Worm (Caenorhabditis elegans) whole organism, young adult: ENCODE data around the gene fbxo-11.2.
"Not testable (repeated sequence)": the region's sequence is repeated elsewhere in the genome, so short reads cannot be mapped to it uniquely, and the experiment has no call there.

ENCODE experiments used
- C06A6.2 ChIP-seq: fragments of 200-800 bp; sonication (Bioruptor generic); conservative IDR thresholded peaks from 2 replicates; pipeline ENCODE4 v1.3.6; 2022; ENCODE audit warnings: missing genetic modification characterization, missing compliant biosample characterization
- F39B2.1 ChIP-seq: fragments of 200-800 bp; sonication (Bioruptor generic); IDR thresholded peaks from 2 replicates; pipeline ENCODE4 v1.3.6; 2022; ENCODE audit warnings: missing genetic modification reagents, missing genetic modification characterization, missing compliant biosample characterization
- F52B5.7 ChIP-seq: sonication (generic microtip); optimal IDR thresholded peaks from 2 replicates; lab custom pipeline; 2016; ENCODE audit warnings: mild to moderate bottlenecking, missing genetic modification characterization, missing compliant biosample characterization
- K11D2.4 ChIP-seq: fragments of 200-800 bp; sonication (Bioruptor generic); IDR thresholded peaks from 2 replicates; pipeline ENCODE4 v1.3.6; 2022; ENCODE audit warnings: missing genetic modification reagents, missing genetic modification characterization, missing compliant biosample characterization
- Y53G8AR.9 ChIP-seq: fragments of 200-800 bp; sonication (Bioruptor generic); conservative IDR thresholded peaks from 2 replicates; pipeline ENCODE4 v1.3.6; 2022; ENCODE audit warnings: missing genetic modification reagents, missing genetic modification characterization, missing compliant biosample characterization
- ZK185.1 ChIP-seq: sonication (generic microtip); optimal IDR thresholded peaks from 2 replicates; lab custom pipeline; 2016; ENCODE audit warnings: mild to moderate bottlenecking, missing genetic modification characterization, missing compliant biosample characterization; ENCODE audit not compliant: poor library complexity, severe bottlenecking
- aptf-2 ChIP-seq: fragments of 200-800 bp; sonication (Bioruptor generic); conservative IDR thresholded peaks from 2 replicates; pipeline ENCODE4 v1.3.6; 2022; ENCODE audit warnings: missing genetic modification reagents, missing genetic modification characterization, missing compliant biosample characterization
- attf-6 ChIP-seq: fragments of 200-800 bp; sonication (Bioruptor generic); IDR thresholded peaks from 2 replicates; pipeline ENCODE4 v1.3.6; 2022; ENCODE audit warnings: missing genetic modification reagents, missing genetic modification characterization, missing compliant biosample characterization
- cebp-1 ChIP-seq, 2 experiments: fragments of 200-800 bp in 1 of 2; sonication (Bioruptor generic) in 1 of 2; sonication (generic microtip) in 1 of 2; IDR thresholded peaks in 1 of 2; optimal IDR thresholded peaks in 1 of 2; 2 replicates each; pipeline versions ENCODE4 v1.3.6 to Lab custom; 2017 to 2022; ENCODE audit warnings: missing compliant biosample characterization in 2 of 2, missing genetic modification characterization in 2 of 2, mild to moderate bottlenecking in 1 of 2, missing genetic modification reagents in 1 of 2, moderate library complexity in 1 of 2
- cebp-2 ChIP-seq: fragments of 200-800 bp; sonication (Bioruptor generic); IDR thresholded peaks from 2 replicates; pipeline ENCODE4 v1.3.6; 2022; ENCODE audit warnings: missing genetic modification characterization, missing compliant biosample characterization
- ceh-58 ChIP-seq: fragments of 200-800 bp; sonication (Bioruptor generic); IDR thresholded peaks from 2 replicates; pipeline ENCODE4 v1.3.6; 2022; ENCODE audit warnings: missing genetic modification characterization, missing compliant biosample characterization
- ceh-91 ChIP-seq: fragments of 200-800 bp; sonication (Bioruptor generic); IDR thresholded peaks from 2 replicates; pipeline ENCODE4 v1.3.6; 2022; ENCODE audit warnings: missing genetic modification reagents, missing genetic modification characterization, missing compliant biosample characterization
- dox-1 ChIP-seq: fragments of 200-800 bp; sonication (Bioruptor generic); IDR thresholded peaks from 2 replicates; pipeline ENCODE4 v1.3.6; 2022; ENCODE audit warnings: missing genetic modification reagents, missing genetic modification characterization, missing compliant biosample characterization
- dpff-1 ChIP-seq: sonication (generic microtip); optimal IDR thresholded peaks from 2 replicates; lab custom pipeline; 2017; ENCODE audit warnings: mild to moderate bottlenecking, missing genetic modification characterization, missing compliant biosample characterization
- egrh-3 ChIP-seq: fragments of 200-800 bp; sonication (Bioruptor generic); IDR thresholded peaks from 2 replicates; pipeline ENCODE4 v1.3.6; 2022; ENCODE audit warnings: missing genetic modification reagents, missing genetic modification characterization, missing compliant biosample characterization
- gei-17 ChIP-seq: fragments of 200-800 bp; sonication (Bioruptor generic); optimal IDR thresholded peaks from 2 replicates; lab custom pipeline; 2018; ENCODE audit warnings: mild to moderate bottlenecking, missing genetic modification characterization, missing compliant biosample characterization
- hlh-26 ChIP-seq: fragments of 200-800 bp; sonication (Bioruptor generic); conservative IDR thresholded peaks from 2 replicates; pipeline ENCODE4 v1.3.6; 2022; ENCODE audit warnings: missing genetic modification reagents, missing genetic modification characterization, missing compliant biosample characterization
- hmg-1.2 ChIP-seq: fragments of 200-800 bp; sonication (Bioruptor generic); IDR thresholded peaks from 2 replicates; pipeline ENCODE4 v1.3.6; 2022; ENCODE audit warnings: missing genetic modification reagents, missing genetic modification characterization, missing compliant biosample characterization
- hmg-20 ChIP-seq: fragments of 200-800 bp; sonication (Bioruptor generic); IDR thresholded peaks from 2 replicates; pipeline ENCODE4 v1.3.6; 2022; ENCODE audit warnings: missing genetic modification reagents, missing genetic modification characterization, missing compliant biosample characterization
- hrde-1 ChIP-seq: sonication (generic microtip); optimal IDR thresholded peaks from 2 replicates; lab custom pipeline; 2016; ENCODE audit warnings: missing genetic modification characterization, mild to moderate bottlenecking, missing compliant biosample characterization, moderate library complexity, missing genotype, missing genetic modification reagents, borderline replicate concordance
- lag-1 ChIP-seq: fragments of 200-800 bp; sonication (Bioruptor generic); IDR thresholded peaks from 2 replicates; pipeline ENCODE4 v1.3.6; 2022; ENCODE audit warnings: missing genetic modification reagents, missing genetic modification characterization, missing compliant biosample characterization
- let-526 ChIP-seq: fragments of 200-800 bp; sonication (Bioruptor generic); IDR thresholded peaks from 2 replicates; pipeline ENCODE4 v1.3.6; 2022; ENCODE audit warnings: missing genetic modification reagents, missing genetic modification characterization, missing compliant biosample characterization
- lin-26 ChIP-seq: fragments of 200-800 bp; sonication (Bioruptor generic); IDR thresholded peaks from 2 replicates; pipeline ENCODE4 v1.3.6; 2022; ENCODE audit warnings: missing genetic modification reagents, missing genetic modification characterization, missing compliant biosample characterization
- lir-1 ChIP-seq: fragments of 200-800 bp; sonication (Bioruptor generic); conservative IDR thresholded peaks from 2 replicates; pipeline ENCODE4 v1.3.6; 2022; ENCODE audit warnings: missing genetic modification reagents, missing genetic modification characterization, missing compliant biosample characterization
- madf-6 ChIP-seq: fragments of 200-800 bp; sonication (Bioruptor generic); IDR thresholded peaks from 2 replicates; pipeline ENCODE4 v1.3.6; 2022; ENCODE audit warnings: missing genetic modification reagents, missing genetic modification characterization, missing compliant biosample characterization
- mxl-1 ChIP-seq: sonication (generic microtip); optimal IDR thresholded peaks from 2 replicates; lab custom pipeline; 2016; ENCODE audit warnings: missing genetic modification characterization, missing compliant biosample characterization
- nfyb-1 ChIP-seq: fragments of 200-800 bp; sonication (Bioruptor generic); IDR thresholded peaks from 2 replicates; pipeline ENCODE4 v1.3.6; 2022; ENCODE audit warnings: missing genetic modification reagents, missing genetic modification characterization, missing compliant biosample characterization
- pha-4 ChIP-seq: fragments of 150-350 bp; sonication (generic microtip); optimal IDR thresholded peaks from 2 replicates; lab custom pipeline; 2014; ENCODE audit warnings: missing biosample characterization, missing genetic modification reagents, missing genetic modification characterization
- sea-2 ChIP-seq: fragments of 200-800 bp; sonication (Bioruptor generic); IDR thresholded peaks from 2 replicates; pipeline ENCODE4 v1.3.6; 2022; ENCODE audit warnings: missing genetic modification characterization, missing compliant biosample characterization
- snpc-1.1 ChIP-seq: sonication (generic microtip); optimal IDR thresholded peaks from 2 replicates; lab custom pipeline; 2017; ENCODE audit warnings: missing genetic modification characterization, mild to moderate bottlenecking, missing compliant biosample characterization, antibody characterized with exemption, moderate library complexity, missing genotype, missing genetic modification reagents; ENCODE audit not compliant: insufficient read depth
- unc-130 ChIP-seq: sonication (generic microtip); optimal IDR thresholded peaks from 2 replicates; lab custom pipeline; 2016; ENCODE audit warnings: missing genetic modification reagents, missing genetic modification characterization, missing compliant biosample characterization
- zfh-2 ChIP-seq: fragments of 200-800 bp; sonication (Bioruptor generic); conservative IDR thresholded peaks from 2 replicates; pipeline ENCODE4 v1.3.6; 2022; ENCODE audit warnings: missing genetic modification reagents, missing genetic modification characterization, missing compliant biosample characterization
- ztf-25 ChIP-seq: fragments of 200-800 bp; sonication (Bioruptor generic); IDR thresholded peaks from 2 replicates; pipeline ENCODE4 v1.3.6; 2022; ENCODE audit warnings: missing genetic modification reagents, missing genetic modification characterization, missing compliant biosample characterization

Gene fbxo-11.2

ce11 chrIII:1076383-1076782 lies 23.3 kb upstream of the fbxo-11.2 start, which contains the start of gene uaf-1:
TSS of gene uaf-1 (minus strand) at chrIII:1076555.
- TF ChIP-seq attf-6 (GFP tag; lab: Robert Waterston, UW) = 0 out of 2 replicates have a peak, but pooled peaks have one; percentile 28
- TF ChIP-seq cebp-1 (GFP tag; IDR thresholded peaks at IDR 0.05; lab: Robert Waterston, UW) = 0 out of 2 replicates have a peak, but pooled peaks have one; percentile 18
- not testable (repeated sequence) for TF ChIP-seq cebp-1 (tag; optimal IDR thresholded peaks at IDR 0.05; lab: Kevin White, UChicago)
- 0 out of 2 replicates have a peak, but pooled peaks have one; percentile 65 for TF ChIP-seq ztf-25 (GFP tag; lab: Robert Waterston, UW)
- peak; percentile 44; the same call in 1 of the 2 replicates for TF ChIP-seq madf-6
- TF ChIP-seq lin-26 (GFP tag; lab: Robert Waterston, UW) = peak; percentile 29; the same call in 1 of the 2 replicates
- TF ChIP-seq dox-1 (GFP tag; lab: Robert Waterston, UW) = peak; percentile 65
- peak; percentile 59; the same call in 1 of the 2 replicates for TF ChIP-seq nfyb-1 (GFP tag; lab: Robert Waterston, UW)

- TF ChIP-seq ZK185.1 (tag; lab: Kevin White, UChicago) (no peak), pha-4 (tag; lab: Kevin White, UChicago) (no peak), hmg-1.2 (GFP tag; lab: Robert Waterston, UW) (no peak), egrh-3 (GFP tag; lab: Robert Waterston, UW) (0 out of 2 replicates have a peak, but pooled peaks have one; percentile 15), cebp-2 (GFP tag; lab: Robert Waterston, UW) (0 out of 2 replicates have a peak, but pooled peaks have one; percentile 23), zfh-2 (GFP tag; lab: Robert Waterston, UW) (peak; percentile 59)
These were observed 21.1 kb upstream of the fbxo-11.2 start for ce11 chrIII:1074152-1074551.

ce11 chrIII:1059961-1060360 lies 6.9 kb upstream of the fbxo-11.2 start, which contains the start of gene BE0003N10.6:
TSS of gene BE0003N10.6 (minus strand) at chrIII:1060061.
- TF ChIP-seq hlh-26 (GFP tag; lab: Robert Waterston, UW) = no peak
- TF ChIP-seq sea-2 (GFP tag; lab: Robert Waterston, UW) = no peak

ce11 chrIII:1058881-1059280 lies 5.8 kb upstream of the fbxo-11.2 start:
- TF ChIP-seq Y53G8AR.9 (GFP tag; lab: Robert Waterston, UW) = no peak
- no peak for TF ChIP-seq F52B5.7 (tag; lab: Kevin White, UChicago)
- TF ChIP-seq unc-130 = no peak
- TF ChIP-seq zfh-2 (GFP tag; lab: Robert Waterston, UW) = no peak
- TF ChIP-seq K11D2.4 (GFP tag; lab: Robert Waterston, UW) = no peak
- no peak for TF ChIP-seq hrde-1
- TF ChIP-seq F39B2.1 = no peak
- no peak for TF ChIP-seq let-526
- no peak for TF ChIP-seq gei-17 (GFP tag; lab: Kevin White, UChicago)
- TF ChIP-seq aptf-2 = no peak

- TF ChIP-seq C06A6.2 (no peak), K11D2.4 (GFP tag; lab: Robert Waterston, UW) (no peak), lir-1 (no peak), lag-1 (no peak), mxl-1 (tag; lab: Kevin White, UChicago) (no peak), ceh-91 (GFP tag; lab: Robert Waterston, UW) (no peak), ceh-58 (GFP tag; lab: Robert Waterston, UW) (no peak), Y53G8AR.9 (GFP tag; lab: Robert Waterston, UW) (no peak), snpc-1.1 (tag; lab: Kevin White, UChicago) (no peak), hmg-20 (GFP tag; lab: Robert Waterston, UW) (no peak), dpff-1 (no peak)
These were observed 5.0 kb upstream of the fbxo-11.2 start for ce11 chrIII:1058074-1058473.
